Fruit fly (Drosophila melanogaster) whole organism, embryonic: ENCODE data around the gene CG10907.

Experiments
- CG18011 ChIP-seq: fragments of 200-800 bp; sonication (Bioruptor generic); optimal IDR thresholded peaks from 2 replicates; lab custom pipeline; 2017; ENCODE audit warnings: missing biosample characterization, missing genetic modification characterization, mild to moderate bottlenecking, moderate library complexity, missing genotype
- CG3065 ChIP-seq: fragments of 200-800 bp; sonication (Bioruptor generic); optimal IDR thresholded peaks from 2 replicates; lab custom pipeline; 2016; ENCODE audit warnings: missing biosample characterization, missing genetic modification characterization
- CG7928 ChIP-seq: fragments of 200-800 bp; sonication (Bioruptor generic); optimal IDR thresholded peaks from 2 replicates; lab custom pipeline; 2017; ENCODE audit warnings: missing biosample characterization, mild to moderate bottlenecking, missing genetic modification characterization
- br ChIP-seq: fragments of >200 bp; optimal IDR thresholded peaks from 2 replicates; lab custom pipeline; 2017
- grn ChIP-seq: fragments of 200-800 bp; sonication (Bioruptor generic); optimal IDR thresholded peaks from 3 replicates; lab custom pipeline; 2017; ENCODE audit warnings: missing biosample characterization, missing genetic modification characterization
- unc-4 ChIP-seq: fragments of 200-800 bp; sonication (Bioruptor generic); IDR thresholded peaks from 2 replicates; pipeline ENCODE4 v1.3.6; 2022; ENCODE audit warnings: missing biosample characterization, missing genetic modification characterization; ENCODE audit not compliant: partially characterized antibody
- vvl ChIP-seq: fragments of 200-800 bp; sonication (Bioruptor generic); IDR thresholded peaks from 2 replicates; pipeline ENCODE4 v1.3.6; 2022; ENCODE audit warnings: missing biosample characterization, missing genetic modification characterization

DNA sequence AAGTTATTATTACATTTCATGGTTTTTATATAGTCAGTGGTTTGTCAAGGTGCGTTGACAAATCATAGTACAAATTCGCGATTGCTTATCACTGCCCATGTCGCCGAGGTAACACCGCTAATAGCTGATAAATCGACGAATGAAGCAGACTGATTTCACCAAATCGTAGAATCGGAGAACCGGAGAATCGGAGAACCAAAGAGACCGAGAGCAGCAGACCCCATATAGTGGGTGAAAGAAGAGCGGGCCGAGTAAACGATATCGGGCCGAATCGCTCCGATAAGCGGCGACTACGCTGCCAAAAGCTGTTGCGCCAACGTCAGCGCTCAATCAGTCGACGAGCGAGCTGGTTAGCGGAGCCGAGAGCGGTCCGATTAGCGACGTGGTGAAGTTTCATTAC lies 16.6 kb upstream of the CG10907 start, which contains the start of gene CG14131:
- no peak for TF ChIP-seq vvl
- TF ChIP-seq unc-4 = no peak
- TF ChIP-seq CG3065 (GFP tag; lab: Kevin White, UChicago) = no peak
- peak; percentile 93 for TF ChIP-seq grn
- no peak for TF ChIP-seq CG7928 (GFP tag; lab: Kevin White, UChicago)
- no peak for TF ChIP-seq CG18011 (GFP tag; lab: Kevin White, UChicago)
- no peak for TF ChIP-seq br
